Worm (Caenorhabditis elegans) whole organism, L4/young adult: ENCODE data around the gene mlck-1.

ENCODE experiments used
- W03F9.2 ChIP-seq: fragments of 150-350 bp; optimal IDR thresholded peaks from 2 replicates; lab custom pipeline; 2014; ENCODE audit warnings: missing biosample characterization, missing genetic modification characterization
- him-1 ChIP-seq: sonication (generic microtip); optimal IDR thresholded peaks from 2 replicates; lab custom pipeline; 2016; ENCODE audit warnings: missing genotype, missing genetic modification reagents, missing genetic modification characterization, missing compliant biosample characterization

DNA sequence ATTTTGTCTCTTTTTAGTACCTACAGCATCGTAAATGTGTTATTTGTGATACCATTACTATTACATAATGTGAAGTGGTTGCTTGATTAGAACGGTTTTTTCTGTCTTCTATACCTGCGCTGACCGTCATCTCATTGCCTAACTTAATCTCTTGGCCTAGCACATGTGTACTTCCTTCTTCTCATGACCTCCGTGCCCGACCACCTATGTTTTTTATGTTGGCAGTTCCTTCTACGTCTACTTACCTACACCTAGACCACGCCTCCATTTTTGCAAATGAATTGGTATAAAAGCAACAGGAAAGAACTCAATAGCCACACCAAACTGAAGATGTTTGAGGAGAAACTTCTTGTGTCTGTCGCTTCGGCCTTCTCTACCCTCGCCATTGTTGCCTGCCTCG is 7.7 kb upstream of the mlck-1 start, which contains the start of gene col-176:
- TF ChIP-seq him-1 (tag; lab: Kevin White, UChicago) (no peak), W03F9.2 (no peak)
